Worm (Caenorhabditis elegans): ENCODE data around the gene mrpl-28.

mrpl-28 gene

ce11 chrII:155904-156303 is at the start of gene mrpl-28 (continued):
- TF ChIP-seq daf-8 (GFP tag; IDR thresholded peaks at IDR 0.05): no peak
- TF ChIP-seq zfp-2 (tag; optimal IDR thresholded peaks at IDR 0.05): peak; percentile 39
- peak; percentile 94 for TF ChIP-seq mes-2 (tag; optimal IDR thresholded peaks at IDR 0.05; ENCODE audit: poor library complexity, severe bottlenecking)

ce11 chrII:196685-197084 is 40.9 kb upstream of the mrpl-28 start, which contains the start of gene chs-2:
Gene chs-2, plus strand, starts transcription at chrII:196985.
- TF ChIP-seq F26F4.8 (GFP tag; conservative IDR thresholded peaks at IDR 0.05): no peak
- TF ChIP-seq tra-1 (GFP tag; IDR thresholded peaks at IDR 0.05): no peak
- no peak for TF ChIP-seq mdl-1 (tag; optimal IDR thresholded peaks at IDR 0.05)
- TF ChIP-seq T26A8.4 (GFP tag; IDR thresholded peaks at IDR 0.05): no peak
- TF ChIP-seq mxl-2 (GFP tag; conservative IDR thresholded peaks at IDR 0.05): no peak
- no peak for TF ChIP-seq snpc-1.2 (GFP tag; IDR thresholded peaks at IDR 0.05)
- no peak for TF ChIP-seq ZK546.5 (tag; optimal IDR thresholded peaks at IDR 0.05)
- TF ChIP-seq unc-39 (tag; optimal IDR thresholded peaks at IDR 0.05): no peak
- no peak for TF ChIP-seq jun-1 (tag; optimal IDR thresholded peaks at IDR 0.05)
- no peak for TF ChIP-seq pha-4 (GFP tag; IDR thresholded peaks at IDR 0.05)
- TF ChIP-seq pha-4 (tag; optimal IDR thresholded peaks at IDR 0.05): no peak
- TF ChIP-seq egl-43 (GFP tag; IDR thresholded peaks at IDR 0.05): no peak
- no peak for TF ChIP-seq lim-7 (GFP tag; IDR thresholded peaks at IDR 0.05)
- TF ChIP-seq spr-3 (GFP tag; optimal IDR thresholded peaks at IDR 0.05): no peak
- TF ChIP-seq zip-11 (GFP tag; IDR thresholded peaks at IDR 0.05): no peak
- TF ChIP-seq hmg-1.1 (GFP tag; IDR thresholded peaks at IDR 0.05): no peak

DNA sequence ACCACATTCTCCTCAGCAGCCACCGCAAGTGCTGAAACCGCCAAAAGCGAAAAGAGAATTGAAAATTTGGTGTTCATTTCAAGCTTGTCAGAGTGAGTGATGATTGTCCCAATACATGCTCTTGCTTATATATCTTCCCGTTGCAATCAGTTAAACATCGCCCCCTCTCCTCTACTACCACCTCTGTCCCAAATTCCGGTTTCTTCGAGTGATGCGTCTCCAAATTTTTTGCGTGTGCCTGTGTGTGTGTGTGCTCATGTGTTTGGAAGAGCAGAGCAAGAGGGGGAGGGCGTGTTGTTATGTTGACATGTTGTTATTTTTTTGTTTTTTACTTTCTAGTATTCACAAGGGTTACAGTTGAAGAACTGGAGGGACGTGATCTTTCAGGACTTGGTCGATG is 38.6 kb upstream of the mrpl-28 start, which contains the start of gene abu-11:
TSS of gene abu-11 (minus strand) at position 101 of the 400 bp plus-strand sequence.
- TF ChIP-seq nhr-28 (tag; optimal IDR thresholded peaks at IDR 0.05): no peak
- TF ChIP-seq Y75B8A.6 (GFP tag; IDR thresholded peaks at IDR 0.05): no peak
- no peak for TF ChIP-seq F26F4.8 (GFP tag; conservative IDR thresholded peaks at IDR 0.05)
- no peak for TF ChIP-seq lsy-2 (tag; optimal IDR thresholded peaks at IDR 0.05)
- TF ChIP-seq lin-13 (GFP tag; optimal IDR thresholded peaks at IDR 0.05): no peak
- TF ChIP-seq mes-2 (tag; optimal IDR thresholded peaks at IDR 0.05; ENCODE audit: poor library complexity, severe bottlenecking): no peak
- no peak for TF ChIP-seq rbr-2 (tag; optimal IDR thresholded peaks at IDR 0.05)
- no peak for TF ChIP-seq mdl-1 (tag; optimal IDR thresholded peaks at IDR 0.05)
- no peak for TF ChIP-seq aly-2 (tag; optimal IDR thresholded peaks at IDR 0.05)
- TF ChIP-seq zip-2 (tag; optimal IDR thresholded peaks at IDR 0.05): no peak
- no peak for TF ChIP-seq F49E8.2 (tag; optimal IDR thresholded peaks at IDR 0.05; ENCODE audit: borderline replicate concordance)
- TF ChIP-seq tag-97 (GFP tag; IDR thresholded peaks at IDR 0.05): no peak
- TF ChIP-seq daf-8 (GFP tag; IDR thresholded peaks at IDR 0.05): no peak
- no peak for TF ChIP-seq unc-39 (tag; optimal IDR thresholded peaks at IDR 0.05)
- TF ChIP-seq zfp-3 (GFP tag; conservative IDR thresholded peaks at IDR 0.05): no peak
- TF ChIP-seq madf-9 (GFP tag; conservative IDR thresholded peaks at IDR 0.05): no peak
- no peak for TF ChIP-seq dmd-8 (GFP tag; IDR thresholded peaks at IDR 0.05)
- TF ChIP-seq lim-7 (GFP tag; IDR thresholded peaks at IDR 0.05): no peak

ce11 chrII:192584-192983 is 36.8 kb upstream of the mrpl-28 start:
- TF ChIP-seq aha-1 (tag): peak; percentile 13
- TF ChIP-seq mdl-1 (tag; optimal IDR thresholded peaks at IDR 0.05): no peak
- TF ChIP-seq lin-1 (GFP tag; IDR thresholded peaks at IDR 0.05): no peak
- TF ChIP-seq set-16 (GFP tag; IDR thresholded peaks at IDR 0.05): peak; percentile 52; the same call in 1 of the 2 replicates

- no peak for TF ChIP-seq fos-1 (tag; optimal IDR thresholded peaks at IDR 0.05)
- no peak for TF ChIP-seq mep-1 (tag; optimal IDR thresholded peaks at IDR 0.05)
- no peak for TF ChIP-seq dpl-1 (GFP tag; optimal IDR thresholded peaks at IDR 0.05)
- TF ChIP-seq zip-2 (tag; optimal IDR thresholded peaks at IDR 0.05): no peak
- peak; percentile 38 for TF ChIP-seq aha-1 (tag)
- TF ChIP-seq aly-2 (tag; optimal IDR thresholded peaks at IDR 0.05): no peak
- TF ChIP-seq mdt-29 (GFP tag; IDR thresholded peaks at IDR 0.05): no peak
Observed at ce11 chrII:188967-189366, 33.2 kb upstream of the mrpl-28 start, which contains the start of gene T01D1.5. Gene T01D1.5, minus strand, starts transcription at chrII:189067.
